Worm (Caenorhabditis elegans) whole organism, L2 larva: ENCODE data around the gene Y40C5A.4.
A peak's percentile ranks its signal among the peaks of the same experiment; 100 is the strongest.

Experiments used
- C34F6.9 ChIP-seq: fragments of 150-350 bp; optimal IDR thresholded peaks from 2 replicates; lab custom pipeline; 2014; ENCODE audit warnings: missing biosample characterization, missing genetic modification characterization
- R02D3.7 ChIP-seq: fragments of 150-350 bp; optimal IDR thresholded peaks from 2 replicates; lab custom pipeline; 2014; ENCODE audit warnings: missing biosample characterization, missing genetic modification characterization
- ZK546.5 ChIP-seq: sonication (generic microtip); optimal IDR thresholded peaks from 2 replicates; lab custom pipeline; 2017; ENCODE audit warnings: missing biosample characterization, missing genetic modification characterization
- alr-1 ChIP-seq: fragments of 150-350 bp; optimal IDR thresholded peaks from 2 replicates; lab custom pipeline; 2014; ENCODE audit warnings: missing biosample characterization, missing genetic modification characterization
- aly-2 ChIP-seq: fragments of 150-350 bp; optimal IDR thresholded peaks from 2 replicates; lab custom pipeline; 2014; ENCODE audit warnings: missing biosample characterization, missing genetic modification characterization
- ama-1 ChIP-seq: fragments of 150-350 bp; optimal IDR thresholded peaks from 2 replicates; lab custom pipeline; 2018; ENCODE audit warnings: inconsistent platforms
- blmp-1 ChIP-seq: sonication (generic microtip); optimal IDR thresholded peaks from 2 replicates; lab custom pipeline; 2017; ENCODE audit warnings: missing genetic modification characterization, mild to moderate bottlenecking, missing compliant biosample characterization, antibody characterized with exemption, moderate library complexity; ENCODE audit not compliant: insufficient read depth
- ceh-82 ChIP-seq: fragments of 150-350 bp; optimal IDR thresholded peaks from 2 replicates; lab custom pipeline; 2014; ENCODE audit warnings: missing biosample characterization, missing genetic modification characterization
- crh-2 ChIP-seq: sonication (generic microtip); optimal IDR thresholded peaks from 2 replicates; lab custom pipeline; 2017; ENCODE audit warnings: missing biosample characterization, missing genetic modification characterization
- dmd-4 ChIP-seq: sonication (generic microtip); optimal IDR thresholded peaks from 2 replicates; lab custom pipeline; 2017; ENCODE audit warnings: missing biosample characterization, missing genetic modification characterization
- egl-27 ChIP-seq: sonication (generic microtip); optimal IDR thresholded peaks from 3 replicates; lab custom pipeline; 2017; ENCODE audit warnings: missing biosample characterization, missing genetic modification reagents, missing genetic modification characterization
- elt-1 ChIP-seq: fragments of 150-350 bp; optimal IDR thresholded peaks from 2 replicates; lab custom pipeline; 2014; ENCODE audit warnings: missing biosample characterization, missing genetic modification characterization
- elt-3 ChIP-seq: sonication (generic microtip); optimal IDR thresholded peaks from 2 replicates; lab custom pipeline; 2017; ENCODE audit warnings: missing biosample characterization, missing genetic modification characterization
- fos-1 ChIP-seq: fragments of 150-350 bp; optimal IDR thresholded peaks from 2 replicates; lab custom pipeline; 2014; ENCODE audit warnings: missing biosample characterization, missing genetic modification characterization
- gmeb-1 ChIP-seq: fragments of 150-350 bp; optimal IDR thresholded peaks from 2 replicates; lab custom pipeline; 2014; ENCODE audit warnings: missing biosample characterization, missing genetic modification characterization
- lin-11 ChIP-seq: fragments of 150-350 bp; sonication (generic microtip); optimal IDR thresholded peaks from 2 replicates; lab custom pipeline; 2014; ENCODE audit warnings: missing biosample characterization, missing genetic modification characterization, inconsistent platforms, mixed read lengths
- lin-39 ChIP-seq: fragments of 150-350 bp; optimal IDR thresholded peaks from 2 replicates; lab custom pipeline; 2014; ENCODE audit warnings: missing biosample characterization, missing genetic modification reagents, missing genetic modification characterization
- lsy-2 ChIP-seq, 2 experiments: fragments of 150-350 bp in 1 of 2; sonication (generic microtip) in 1 of 2; optimal IDR thresholded peaks; 2 replicates each; lab custom pipeline; 2014 to 2017; ENCODE audit warnings: missing biosample characterization in 2 of 2, missing genetic modification characterization in 2 of 2
- mab-5 ChIP-seq: fragments of 150-350 bp; optimal IDR thresholded peaks from 2 replicates; lab custom pipeline; 2014; ENCODE audit warnings: missing biosample characterization, missing genetic modification characterization
- mbf-1 ChIP-seq: sonication (generic microtip); optimal IDR thresholded peaks from 2 replicates; lab custom pipeline; 2017; ENCODE audit warnings: missing biosample characterization, missing genetic modification characterization
- mdl-1 ChIP-seq, 2 experiments: fragments of 150-350 bp in 1 of 2; sonication (generic microtip) in 1 of 2; optimal IDR thresholded peaks; 2 replicates each; lab custom pipeline; 2017; ENCODE audit warnings: missing biosample characterization in 2 of 2, missing genetic modification characterization in 2 of 2
- nhr-10 ChIP-seq: sonication (generic microtip); optimal IDR thresholded peaks from 2 replicates; lab custom pipeline; 2017; ENCODE audit warnings: missing biosample characterization, missing genetic modification characterization
- nhr-11 ChIP-seq: fragments of 150-350 bp; optimal IDR thresholded peaks from 2 replicates; lab custom pipeline; 2014; ENCODE audit warnings: missing biosample characterization, missing genetic modification characterization
- nhr-12 ChIP-seq: fragments of 150-350 bp; optimal IDR thresholded peaks from 2 replicates; lab custom pipeline; 2014; ENCODE audit warnings: missing biosample characterization, missing genetic modification characterization
- nhr-129 ChIP-seq: fragments of 150-350 bp; optimal IDR thresholded peaks from 2 replicates; lab custom pipeline; 2014; ENCODE audit warnings: missing biosample characterization, missing genetic modification characterization
- nhr-21 ChIP-seq: fragments of 150-350 bp; optimal IDR thresholded peaks from 2 replicates; lab custom pipeline; 2014; ENCODE audit warnings: missing biosample characterization, missing genetic modification characterization
- nhr-23 ChIP-seq: fragments of 150-350 bp; optimal IDR thresholded peaks from 2 replicates; lab custom pipeline; 2014; ENCODE audit warnings: missing biosample characterization, missing genetic modification reagents, missing genetic modification characterization
- nhr-237 ChIP-seq: fragments of 150-350 bp; optimal IDR thresholded peaks from 2 replicates; lab custom pipeline; 2014; ENCODE audit warnings: missing biosample characterization, missing genetic modification characterization
- nhr-25 ChIP-seq: fragments of 150-350 bp; sonication (generic microtip); optimal IDR thresholded peaks from 3 replicates; lab custom pipeline; 2014; ENCODE audit warnings: missing biosample characterization, missing genetic modification characterization
- nhr-6 ChIP-seq: fragments of 150-350 bp; optimal IDR thresholded peaks from 2 replicates; lab custom pipeline; 2014; ENCODE audit warnings: missing biosample characterization, missing genetic modification characterization
- nhr-77 ChIP-seq: fragments of 150-350 bp; optimal IDR thresholded peaks from 2 replicates; lab custom pipeline; 2014; ENCODE audit warnings: missing biosample characterization, missing genetic modification characterization
- peb-1 ChIP-seq: fragments of 150-350 bp; optimal IDR thresholded peaks from 2 replicates; lab custom pipeline; 2014; ENCODE audit warnings: missing biosample characterization, missing genetic modification characterization
- sem-4 ChIP-seq: fragments of 150-350 bp; optimal IDR thresholded peaks from 2 replicates; lab custom pipeline; 2014; ENCODE audit warnings: missing biosample characterization, missing genetic modification reagents, missing genetic modification characterization
- skn-1 ChIP-seq: sonication (generic microtip); optimal IDR thresholded peaks from 2 replicates; lab custom pipeline; 2017; ENCODE audit warnings: missing biosample characterization, missing genetic modification characterization
- sma-3 ChIP-seq: sonication (generic microtip); optimal IDR thresholded peaks from 2 replicates; lab custom pipeline; 2016; ENCODE audit warnings: missing genetic modification reagents, missing genetic modification characterization, missing compliant biosample characterization
- sma-9 ChIP-seq, 2 experiments: fragments of 150-350 bp in 1 of 2; sonication (generic microtip) in 1 of 2; optimal IDR thresholded peaks; 2 replicates each; lab custom pipeline; 2014 to 2016; ENCODE audit warnings: missing genetic modification characterization in 2 of 2, mild to moderate bottlenecking in 1 of 2, missing biosample characterization in 1 of 2, missing compliant biosample characterization in 1 of 2, missing genetic modification reagents in 1 of 2, moderate library complexity in 1 of 2
- snpc-4 ChIP-seq: fragments of 150-350 bp; optimal IDR thresholded peaks from 2 replicates; lab custom pipeline; 2014; ENCODE audit warnings: missing biosample characterization, missing genetic modification characterization
- unc-39 ChIP-seq: fragments of 150-350 bp; optimal IDR thresholded peaks from 2 replicates; lab custom pipeline; 2014; ENCODE audit warnings: missing biosample characterization, missing genetic modification characterization
- unc-55 ChIP-seq: fragments of 150-350 bp; sonication (generic microtip); optimal IDR thresholded peaks from 3 replicates; lab custom pipeline; 2014; ENCODE audit warnings: missing biosample characterization, missing genetic modification reagents, missing genetic modification characterization
- unc-62 ChIP-seq: fragments of 150-350 bp; optimal IDR thresholded peaks from 2 replicates; lab custom pipeline; 2014; ENCODE audit warnings: missing biosample characterization, missing genetic modification reagents, missing genetic modification characterization
- zag-1 ChIP-seq: fragments of 150-350 bp; optimal IDR thresholded peaks from 2 replicates; lab custom pipeline; 2014; ENCODE audit warnings: missing biosample characterization, missing genetic modification characterization
- ztf-1 ChIP-seq: fragments of 200-800 bp; sonication (Bioruptor generic); conservative IDR thresholded peaks from 2 replicates; pipeline ENCODE4 v1.3.6; 2022; ENCODE audit warnings: missing genetic modification characterization, missing compliant biosample characterization
- ztf-4 ChIP-seq: fragments of 150-350 bp; optimal IDR thresholded peaks from 2 replicates; lab custom pipeline; 2014; ENCODE audit warnings: missing biosample characterization, missing genetic modification characterization

Y40C5A.4 gene

DNA sequence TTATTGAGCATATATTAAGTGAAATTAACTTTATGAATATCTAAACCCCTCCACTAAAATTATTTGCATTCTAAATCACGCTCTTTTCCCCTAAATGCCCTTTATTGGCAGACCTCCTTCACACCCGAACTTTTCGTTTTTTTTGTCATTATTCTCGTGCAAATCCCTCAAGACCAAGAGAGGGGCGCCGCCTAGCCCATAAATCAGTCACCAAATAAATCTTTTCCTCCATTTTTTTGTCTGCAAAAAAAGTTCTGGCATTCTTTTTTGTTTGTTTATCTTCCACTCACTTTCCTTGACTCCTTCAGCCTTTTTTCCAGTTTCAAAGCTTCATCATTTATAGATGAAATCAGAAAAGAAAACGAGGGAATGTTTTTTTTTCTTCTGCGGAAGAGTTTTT lies 46.0 kb downstream of the Y40C5A.4 start:
- TF ChIP-seq alr-1 (tag; lab: Kevin White, UChicago) (no peak), nhr-23 (tag; lab: Kevin White, UChicago) (no peak), lsy-2 (tag; optimal IDR thresholded peaks at IDR 0.05; lab: Kevin White, UChicago) (peak in 1 of 2 experiments; percentile 14), nhr-21 (tag; lab: Kevin White, UChicago) (no peak), ama-1 (lab: Kevin White, UChicago) (no peak), ceh-82 (tag; lab: Kevin White, UChicago) (no peak), sma-9 (GFP tag; optimal IDR thresholded peaks at IDR 0.05; lab: Kevin White, UChicago) (peak; percentile 21), sma-9 (tag; optimal IDR thresholded peaks at IDR 0.05; lab: Kevin White, UChicago) (no peak), mab-5 (tag; lab: Kevin White, UChicago) (peak; percentile 73), mdl-1 (tag; optimal IDR thresholded peaks at IDR 0.05; lab: Kevin White, UChicago) (peak in 1 of 2 experiments; percentile 6)

DNA sequence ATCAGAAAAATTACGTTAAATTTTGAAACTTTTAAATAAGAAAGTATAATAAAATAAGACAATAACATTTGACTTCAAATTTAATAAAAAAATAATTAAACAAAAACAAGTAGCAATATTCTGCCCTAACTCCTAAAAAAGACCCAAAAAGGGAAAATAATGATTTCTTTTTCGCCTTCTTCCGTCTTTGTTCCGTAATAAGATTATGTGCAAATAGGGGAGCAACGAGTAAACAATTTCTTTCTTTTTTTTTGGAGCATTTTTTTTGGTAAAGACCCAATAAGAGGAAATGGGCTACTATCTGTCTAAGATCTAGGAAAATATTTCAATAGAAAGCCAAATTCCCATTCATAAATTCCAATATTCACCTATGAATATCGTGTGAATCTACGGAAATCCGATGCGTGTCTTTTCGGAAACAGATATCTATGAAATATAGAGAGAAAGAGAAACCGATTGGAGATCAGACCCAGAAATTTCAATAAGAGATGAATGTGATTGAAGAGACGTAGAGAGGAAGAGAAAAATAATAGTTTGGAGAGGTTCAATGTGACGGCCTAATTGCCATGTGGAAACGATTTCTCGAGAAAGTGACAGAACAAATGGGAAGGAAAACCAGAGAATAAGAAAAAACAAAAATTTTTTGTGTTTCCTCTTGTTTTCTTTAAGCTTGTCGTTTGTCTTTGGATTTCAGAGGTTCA lies 46.9 kb downstream of the Y40C5A.4 start:
- TF ChIP-seq mdl-1 (tag; optimal IDR thresholded peaks at IDR 0.05; lab: Kevin White, UChicago) (no peak), alr-1 (tag; lab: Kevin White, UChicago) (no peak), unc-62 (GFP tag; lab: Kevin White, UChicago) (no peak), nhr-6 (tag; lab: Kevin White, UChicago) (peak; percentile 5), crh-2 (tag; lab: Kevin White, UChicago) (peak; percentile 1), gmeb-1 (tag; lab: Kevin White, UChicago) (no peak), sma-9 (GFP tag; optimal IDR thresholded peaks at IDR 0.05; lab: Kevin White, UChicago) (peak; percentile 16), sma-9 (tag; optimal IDR thresholded peaks at IDR 0.05; lab: Kevin White, UChicago) (no peak), sma-3 (GFP tag; lab: Kevin White, UChicago) (no peak), nhr-25 (tag; lab: Kevin White, UChicago) (peak; percentile 47), R02D3.7 (no peak), lsy-2 (tag; optimal IDR thresholded peaks at IDR 0.05; lab: Kevin White, UChicago) (peak in 1 of 2 experiments; percentile 43), C34F6.9 (tag; lab: Kevin White, UChicago) (peak; percentile 44), blmp-1 (tag; lab: Kevin White, UChicago) (peak; percentile 19), nhr-129 (tag; lab: Kevin White, UChicago) (peak; percentile 16)
- TF ChIP-seq, all 48 proteins: peak for 8

DNA sequence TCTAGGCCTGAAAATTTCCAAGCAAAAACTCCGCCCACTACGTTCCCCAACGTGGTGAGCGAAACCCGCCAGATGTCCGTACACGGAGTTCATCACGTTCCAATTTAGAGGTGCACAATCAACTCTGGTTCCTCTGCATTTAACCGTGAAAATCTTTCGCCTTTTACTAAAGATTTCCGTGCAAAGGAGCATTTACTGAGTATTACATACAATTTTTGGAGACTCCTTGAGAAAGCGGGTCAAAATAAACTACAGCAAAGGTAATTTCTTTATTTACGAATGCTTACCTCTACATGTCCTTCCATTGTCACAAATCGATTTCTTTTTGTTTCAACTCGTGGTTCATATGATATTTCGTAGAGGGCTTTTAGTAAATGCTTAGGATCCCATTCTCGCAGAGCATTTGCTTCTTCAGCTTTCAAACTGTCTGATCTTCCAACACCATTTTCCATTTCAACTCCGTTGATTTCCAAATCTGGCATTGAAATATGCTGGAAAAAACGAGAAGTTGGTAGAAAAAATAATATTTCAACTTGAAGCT lies 48.2 kb downstream of the Y40C5A.4 start, which contains the start of gene F42C5.9:
Gene F42C5.9 (minus strand): TSS at position 491 of the 541 bp plus-strand sequence.
- TF ChIP-seq crh-2 (tag; lab: Kevin White, UChicago) (peak; percentile 35), sem-4 (tag; lab: Kevin White, UChicago) (no peak), sma-9 (GFP tag; optimal IDR thresholded peaks at IDR 0.05; lab: Kevin White, UChicago) (peak; percentile 2), sma-9 (tag; optimal IDR thresholded peaks at IDR 0.05; lab: Kevin White, UChicago) (no peak), lsy-2 (tag; optimal IDR thresholded peaks at IDR 0.05; lab: Kevin White, UChicago) (peak in 1 of 2 experiments; percentile 19), ceh-82 (tag; lab: Kevin White, UChicago) (no peak), nhr-21 (tag; lab: Kevin White, UChicago) (no peak), skn-1 (tag; lab: Kevin White, UChicago) (no peak), ztf-1 (GFP tag; lab: Robert Waterston, UW) (no peak), zag-1 (tag; lab: Kevin White, UChicago) (no peak), C34F6.9 (tag; lab: Kevin White, UChicago) (no peak), nhr-11 (tag; lab: Kevin White, UChicago) (no peak), elt-1 (tag; lab: Kevin White, UChicago) (no peak), nhr-129 (tag; lab: Kevin White, UChicago) (no peak), mab-5 (tag; lab: Kevin White, UChicago) (no peak), gmeb-1 (tag; lab: Kevin White, UChicago) (peak; percentile 30), lin-39 (no peak), elt-3 (tag; lab: Kevin White, UChicago) (no peak), unc-62 (GFP tag; lab: Kevin White, UChicago) (no peak), dmd-4 (tag; lab: Kevin White, UChicago) (no peak), blmp-1 (tag; lab: Kevin White, UChicago) (no peak), nhr-12 (tag; lab: Kevin White, UChicago) (no peak), snpc-4 (tag; lab: Kevin White, UChicago) (peak; percentile 92), lin-11 (tag; lab: Kevin White, UChicago) (no peak), nhr-10 (tag; lab: Kevin White, UChicago) (no peak), ztf-4 (no peak), peb-1 (tag; lab: Kevin White, UChicago) (no peak), aly-2 (tag; lab: Kevin White, UChicago) (no peak), nhr-25 (tag; lab: Kevin White, UChicago) (no peak), fos-1 (tag; lab: Kevin White, UChicago) (peak; percentile 2), sma-3 (GFP tag; lab: Kevin White, UChicago) (peak; percentile 18), nhr-6 (tag; lab: Kevin White, UChicago) (no peak), ama-1 (lab: Kevin White, UChicago) (peak; percentile 61), mbf-1 (tag; lab: Kevin White, UChicago) (no peak), alr-1 (tag; lab: Kevin White, UChicago) (no peak), egl-27 (no peak), nhr-237 (tag; lab: Kevin White, UChicago) (no peak), nhr-23 (tag; lab: Kevin White, UChicago) (no peak), R02D3.7 (no peak), mdl-1 (tag; optimal IDR thresholded peaks at IDR 0.05; lab: Kevin White, UChicago) (no peak), unc-55 (GFP tag; lab: Kevin White, UChicago) (no peak), ZK546.5 (tag; lab: Kevin White, UChicago) (no peak), nhr-77 (tag; lab: Kevin White, UChicago) (no peak), unc-39 (tag; lab: Kevin White, UChicago) (no peak)
